Fruit fly (Drosophila melanogaster) whole organism, embryonic: Measurements from ENCODE around the gene CG4660.
A peak's percentile ranks its signal among the peaks of the same experiment; 100 is the strongest.

Experiments used
- CG11398 ChIP-seq: fragments of 200-800 bp; sonication (Bioruptor generic); optimal IDR thresholded peaks from 2 replicates; lab custom pipeline; 2016; ENCODE audit warnings: missing biosample characterization, missing genetic modification characterization
- CG13296 ChIP-seq: fragments of 200-800 bp; sonication (Bioruptor generic); optimal IDR thresholded peaks from 3 replicates; lab custom pipeline; 2018; ENCODE audit warnings: missing biosample characterization, mild to moderate bottlenecking, missing genetic modification characterization
- CG13775 ChIP-seq: fragments of 200-800 bp; sonication (Bioruptor generic); optimal IDR thresholded peaks from 3 replicates; lab custom pipeline; 2017; ENCODE audit warnings: missing biosample characterization, mild to moderate bottlenecking, missing genetic modification characterization
- CG17829 ChIP-seq: fragments of 200-800 bp; optimal IDR thresholded peaks from 2 replicates; lab custom pipeline; 2019; ENCODE audit warnings: missing biosample characterization, mild to moderate bottlenecking, missing genetic modification characterization, moderate library complexity
- CG6254 ChIP-seq: fragments of 200-800 bp; sonication (Bioruptor generic); optimal IDR thresholded peaks from 3 replicates; lab custom pipeline; 2017; ENCODE audit warnings: mild to moderate bottlenecking, missing biosample characterization, missing genetic modification reagents, missing genetic modification characterization
- Xrp1 ChIP-seq: fragments of 200-800 bp; sonication (Bioruptor generic); IDR thresholded peaks from 2 replicates; pipeline ENCODE4 v1.3.6; 2022; ENCODE audit warnings: missing biosample characterization, missing genetic modification characterization
- ab ChIP-seq: fragments of 200-800 bp; sonication (Bioruptor generic); optimal IDR thresholded peaks from 2 replicates; lab custom pipeline; 2016; ENCODE audit warnings: missing biosample characterization, missing genetic modification characterization
- sim ChIP-seq: fragments of 200-800 bp; sonication (Bioruptor generic); IDR thresholded peaks from 2 replicates; pipeline ENCODE4 v1.3.6; 2022; ENCODE audit warnings: missing biosample characterization, missing genetic modification characterization

DNA sequence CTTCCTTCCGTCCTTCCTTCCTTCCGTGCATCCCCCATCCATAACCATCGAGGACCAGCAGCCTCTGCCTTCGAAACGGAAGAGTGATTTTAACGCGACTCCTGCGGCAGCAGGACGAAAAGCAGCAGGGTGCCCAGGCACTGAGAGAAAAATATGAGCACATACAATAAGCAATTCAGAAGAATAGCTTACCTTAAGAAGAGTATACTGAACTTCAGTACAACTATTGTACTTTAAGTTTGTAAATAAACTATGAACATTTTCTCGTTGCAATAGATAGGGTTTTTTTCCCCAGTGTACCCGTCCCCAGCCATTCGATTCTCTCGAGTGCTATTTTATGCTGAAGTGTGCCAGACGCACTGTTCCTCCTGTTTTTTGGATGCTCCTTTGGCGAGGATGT lies 49.5 kb downstream of the CG4660 start:
- TF ChIP-seq CG11398 (peak; percentile 65), Xrp1 (GFP tag; lab: Robert Waterston, UW) (peak; percentile 89), CG13296 (peak; percentile 73), ab (GFP tag; lab: Kevin White, UChicago) (peak; percentile 41), CG17829 (tag; lab: Kevin White, UChicago) (peak; percentile 82), sim (GFP tag; lab: Robert Waterston, UW) (peak; percentile 57; the same call in 1 of the 2 replicates), CG13775 (peak; percentile 70), CG6254 (peak; percentile 73)
